Fruit fly (Drosophila melanogaster) whole organism, prepupa: Measurements from ENCODE around the gene CG31627.

Experiments
- CG16779 ChIP-seq: fragments of 200-800 bp; sonication (Bioruptor generic); optimal IDR thresholded peaks from 3 replicates; lab custom pipeline; 2017; ENCODE audit warnings: missing biosample characterization, mild to moderate bottlenecking, missing genetic modification characterization
- CG4318 ChIP-seq: fragments of 200-800 bp; sonication (Bioruptor generic); optimal IDR thresholded peaks from 3 replicates; lab custom pipeline; 2017; ENCODE audit warnings: missing biosample characterization, mild to moderate bottlenecking, missing genetic modification characterization
- CG6854 ChIP-seq: fragments of 200-800 bp; sonication (Bioruptor generic); optimal IDR thresholded peaks from 2 replicates; lab custom pipeline; 2017; ENCODE audit warnings: missing biosample characterization, mild to moderate bottlenecking, missing genetic modification characterization
- Hr38 ChIP-seq: sonication (Bioruptor generic); optimal IDR thresholded peaks from 2 replicates; lab custom pipeline; 2016; ENCODE audit warnings: missing biosample characterization, missing genetic modification characterization
- dac ChIP-seq: fragments of 200-800 bp; sonication (Bioruptor generic); optimal IDR thresholded peaks from 2 replicates; lab custom pipeline; 2017; ENCODE audit warnings: missing biosample characterization, mild to moderate bottlenecking, missing genetic modification characterization
- net ChIP-seq: fragments of 200-800 bp; sonication (Bioruptor generic); optimal IDR thresholded peaks from 3 replicates; lab custom pipeline; 2016; ENCODE audit warnings: missing biosample characterization, missing genetic modification characterization
- ss ChIP-seq, 2 experiments: fragments of 200-800 bp; sonication (Bioruptor generic); optimal IDR thresholded peaks; 2 replicates in 1 of 2; 3 replicates in 1 of 2; lab custom pipeline; 2017 to 2018; ENCODE audit warnings: mild to moderate bottlenecking in 2 of 2, missing biosample characterization in 2 of 2, missing genetic modification characterization in 2 of 2, moderate library complexity in 1 of 2
- topi ChIP-seq: fragments of 200-800 bp; sonication (Bioruptor generic); optimal IDR thresholded peaks from 3 replicates; lab custom pipeline; 2016; ENCODE audit warnings: missing biosample characterization, missing genetic modification characterization

dm6 chr2L:21172922-21173321 is at the start of gene CG31627:
- TF ChIP-seq CG16779 (tag; lab: Kevin White, UChicago) (no peak), ss (GFP tag; optimal IDR thresholded peaks at IDR 0.05; lab: Kevin White, UChicago) (no peak), Hr38 (GFP tag; lab: Kevin White, UChicago) (no peak), CG6854 (no peak), topi (no peak), net (GFP tag; lab: Kevin White, UChicago) (no peak), dac (GFP tag; lab: Kevin White, UChicago) (no peak), CG4318 (no peak)
